Fruit fly (Drosophila melanogaster): ENCODE data around the gene Pcp.

Gene Pcp

DNA sequence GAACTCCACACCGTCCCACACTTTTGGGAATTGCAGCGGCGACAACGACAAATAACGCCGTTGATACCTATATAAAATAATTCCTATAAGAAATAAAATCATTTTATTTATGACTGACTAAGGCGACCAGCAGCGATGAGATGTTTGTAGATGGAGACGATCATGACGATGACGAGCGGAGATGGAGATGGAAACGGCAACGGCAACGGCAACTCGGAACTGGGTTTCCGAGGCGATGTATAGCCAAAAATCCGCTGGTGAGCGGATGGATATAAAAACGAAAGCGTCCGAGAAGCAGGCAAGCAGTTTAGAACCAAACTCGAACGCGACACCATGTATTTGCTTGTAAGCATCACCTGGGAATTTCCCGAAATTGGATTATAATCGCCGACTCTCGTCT is at the start of gene Pcp:
Pcp (plus strand) TSS at position 301 of the 400 bp plus-strand sequence.
- TF ChIP-seq CTCF (optimal IDR thresholded peaks at IDR 0.05): no peak
- no peak for TF ChIP-seq CG8478 (optimal IDR thresholded peaks at IDR 0.05)

DNA sequence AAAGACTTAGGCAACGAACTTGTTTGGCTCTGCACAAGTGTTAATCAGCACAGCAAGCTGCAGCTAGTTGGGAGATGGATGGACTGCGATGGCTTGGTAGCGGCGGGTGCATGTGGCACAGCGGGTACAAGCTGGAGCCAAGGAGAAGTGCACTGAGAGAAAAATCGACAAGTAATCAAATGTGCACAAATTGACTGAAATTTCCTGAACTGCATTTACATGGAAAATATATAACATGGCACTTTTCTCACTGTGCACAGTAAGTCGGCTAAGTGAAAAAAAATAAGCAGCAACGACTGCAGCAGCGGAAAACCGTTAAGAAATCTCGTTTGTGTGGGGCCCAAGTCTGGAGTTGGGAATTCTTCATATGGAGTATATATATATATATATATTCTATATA is 30.4 kb upstream of the Pcp start:
- no peak for TF ChIP-seq CTCF (optimal IDR thresholded peaks at IDR 0.05)
- no peak for TF ChIP-seq CG8478 (optimal IDR thresholded peaks at IDR 0.05)

DNA sequence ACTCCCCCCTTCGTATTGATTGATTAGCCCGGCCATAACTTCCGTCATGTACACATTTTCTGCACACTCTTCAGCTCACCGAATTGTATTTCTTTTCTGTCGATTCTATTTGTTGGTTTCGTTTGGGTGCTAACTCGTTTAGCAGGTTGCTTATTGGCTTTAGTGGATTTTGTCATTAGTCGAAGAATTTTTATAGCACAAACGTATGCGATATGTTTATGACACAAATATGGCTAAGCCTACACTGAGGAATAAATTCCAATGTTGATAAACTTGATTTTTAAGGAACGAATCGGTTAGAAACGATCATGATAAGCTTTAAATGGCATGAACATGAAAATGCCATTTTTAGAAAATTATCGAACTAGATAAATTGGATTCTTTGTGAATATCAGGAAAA is 22.7 kb upstream of the Pcp start:
- TF ChIP-seq CTCF (optimal IDR thresholded peaks at IDR 0.05) (no peak), CG8478 (optimal IDR thresholded peaks at IDR 0.05) (no peak)

DNA sequence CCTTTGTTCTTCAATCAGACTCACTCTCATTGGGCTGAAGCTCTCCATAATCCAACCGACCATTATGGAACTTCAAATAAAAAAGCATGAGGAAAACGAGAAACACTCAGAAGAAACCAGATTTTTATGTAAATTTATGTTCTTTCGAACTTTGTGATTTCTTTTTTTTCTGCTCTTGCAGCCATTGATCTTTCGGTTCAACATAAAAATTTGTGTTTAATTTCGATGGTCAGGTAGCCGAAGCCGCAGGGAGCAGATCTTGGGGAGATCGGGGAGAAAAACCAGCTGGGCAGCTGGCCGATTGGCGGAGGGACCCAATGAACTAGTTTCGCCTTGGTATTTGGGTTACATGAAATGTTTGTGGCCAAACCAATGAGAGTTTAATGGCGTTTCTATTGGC is 17.2 kb upstream of the Pcp start:
- no peak for TF ChIP-seq CG8478 (optimal IDR thresholded peaks at IDR 0.05)
- no peak for TF ChIP-seq CTCF (optimal IDR thresholded peaks at IDR 0.05)

DNA sequence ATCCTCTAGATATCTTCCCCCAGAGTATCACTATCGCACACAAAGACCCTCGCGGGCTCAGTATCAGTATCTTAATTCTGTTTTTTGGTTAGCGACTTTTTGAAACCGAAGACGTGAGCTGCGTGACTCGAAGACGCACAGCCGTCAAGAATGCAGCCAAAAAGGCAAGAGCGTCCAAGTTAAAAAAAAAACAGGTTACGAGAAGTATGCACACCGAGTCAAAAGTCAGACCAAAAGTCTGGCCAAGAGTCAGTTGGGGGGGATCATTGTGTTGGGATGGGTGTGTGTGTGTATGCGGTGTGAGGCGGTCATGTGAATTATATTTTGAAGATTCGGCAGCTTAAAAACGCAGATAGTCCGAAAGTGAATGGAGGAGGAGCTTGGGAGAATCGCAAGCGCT is 16.0 kb upstream of the Pcp start:
- no peak for TF ChIP-seq CTCF (optimal IDR thresholded peaks at IDR 0.05)
- TF ChIP-seq CG8478 (optimal IDR thresholded peaks at IDR 0.05): no peak

DNA sequence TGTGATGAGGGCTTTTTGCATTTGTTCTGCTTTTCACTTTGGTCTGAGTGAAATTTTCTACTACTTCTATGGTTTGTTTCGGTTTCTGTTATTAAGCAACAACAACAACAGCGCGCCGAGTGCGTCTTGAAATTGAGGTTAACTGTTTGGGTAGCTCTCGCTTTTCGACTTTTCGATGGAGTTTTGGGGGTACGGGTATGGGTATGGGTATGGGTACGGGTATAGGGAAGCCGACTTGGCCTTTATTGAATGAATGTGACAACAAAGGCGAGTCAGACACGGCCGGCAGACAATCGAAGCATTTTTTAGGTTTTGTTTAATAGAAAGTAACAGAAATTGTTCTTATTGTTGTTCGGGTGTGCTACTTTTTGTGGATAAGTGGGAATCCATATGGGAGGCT is 13.9 kb upstream of the Pcp start:
- TF ChIP-seq CG8478 (optimal IDR thresholded peaks at IDR 0.05): no peak
- no peak for TF ChIP-seq CTCF (optimal IDR thresholded peaks at IDR 0.05)

DNA sequence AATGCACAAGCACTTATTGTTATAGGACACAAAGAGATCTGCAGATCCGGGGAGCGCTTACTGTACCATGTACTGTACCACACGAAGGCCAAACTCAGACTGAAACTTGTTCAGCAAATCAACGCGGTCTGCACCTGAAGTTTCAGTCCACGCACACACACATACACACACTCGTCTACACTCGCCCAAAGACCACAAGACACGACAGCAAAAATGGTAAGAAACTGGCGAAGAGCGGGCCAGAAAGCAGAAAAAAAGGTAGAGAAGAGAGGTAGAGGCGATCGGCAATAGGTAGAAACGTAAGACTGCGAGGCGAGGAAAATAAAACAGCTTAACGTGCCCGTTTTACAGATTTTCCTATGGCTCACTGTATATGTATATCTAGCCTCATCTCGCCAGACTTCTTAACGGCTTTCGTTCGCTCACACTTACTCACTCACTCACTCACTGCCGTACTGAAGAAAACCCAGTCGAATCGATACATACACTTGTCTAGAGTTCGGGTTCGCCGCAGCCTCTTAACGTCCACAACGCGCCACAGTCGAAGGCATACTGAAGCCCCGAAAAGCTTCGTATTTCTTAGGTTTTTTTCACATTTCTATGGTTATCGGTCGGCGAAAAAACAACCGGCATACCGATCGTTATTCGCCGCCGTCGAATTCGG is 11.5 kb upstream of the Pcp start, which contains the start of gene uif:
uif (minus strand) TSS at position 553 of the 664 bp plus-strand sequence.
- no peak for TF ChIP-seq CG8478 (optimal IDR thresholded peaks at IDR 0.05)
- TF ChIP-seq CTCF (optimal IDR thresholded peaks at IDR 0.05): no peak

DNA sequence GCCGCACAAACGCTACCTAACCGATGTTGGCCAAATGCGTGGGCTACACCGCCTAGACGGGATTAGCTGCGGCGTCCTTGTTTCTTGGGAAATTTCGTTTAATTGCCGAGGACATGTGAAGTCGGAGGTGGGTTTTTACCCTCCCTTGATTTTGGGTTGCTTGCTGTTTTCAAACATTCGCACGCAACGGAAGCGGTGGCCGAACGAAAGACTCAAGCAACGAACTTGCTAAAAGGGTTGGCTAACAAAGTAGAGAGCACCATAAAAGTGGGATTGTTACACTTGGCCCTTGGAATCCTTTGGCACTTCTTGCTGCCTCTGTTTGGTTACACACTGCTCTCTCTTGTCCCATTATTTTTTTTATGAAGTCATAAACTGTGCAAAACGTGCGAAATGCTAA is 11.0 kb upstream of the Pcp start:
- TF ChIP-seq CTCF (optimal IDR thresholded peaks at IDR 0.05): no peak
- TF ChIP-seq CG8478 (optimal IDR thresholded peaks at IDR 0.05): no peak

DNA sequence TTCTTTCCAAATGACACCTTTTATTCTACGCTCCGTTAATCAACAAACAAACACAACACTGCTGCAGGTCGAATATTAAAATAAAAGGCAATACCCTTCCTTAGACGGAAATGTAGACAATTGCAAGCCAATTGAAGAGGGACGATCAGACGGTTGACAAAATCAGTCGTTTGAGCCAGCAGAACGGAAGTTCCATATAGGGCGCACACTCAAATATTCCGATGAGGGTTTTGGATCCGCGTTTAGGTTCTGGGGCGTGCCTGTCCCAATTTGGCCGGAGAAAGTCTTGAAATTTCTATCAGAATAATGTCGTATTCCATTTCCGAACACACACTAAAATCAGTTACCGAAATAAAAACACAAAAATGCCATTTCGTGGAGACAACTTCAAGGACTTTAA is 9.5 kb upstream of the Pcp start, which contains the start of gene CG43321:
CG43321 (plus strand) TSS at position 301 of the 400 bp plus-strand sequence.
- TF ChIP-seq CG8478 (optimal IDR thresholded peaks at IDR 0.05): no peak

DNA sequence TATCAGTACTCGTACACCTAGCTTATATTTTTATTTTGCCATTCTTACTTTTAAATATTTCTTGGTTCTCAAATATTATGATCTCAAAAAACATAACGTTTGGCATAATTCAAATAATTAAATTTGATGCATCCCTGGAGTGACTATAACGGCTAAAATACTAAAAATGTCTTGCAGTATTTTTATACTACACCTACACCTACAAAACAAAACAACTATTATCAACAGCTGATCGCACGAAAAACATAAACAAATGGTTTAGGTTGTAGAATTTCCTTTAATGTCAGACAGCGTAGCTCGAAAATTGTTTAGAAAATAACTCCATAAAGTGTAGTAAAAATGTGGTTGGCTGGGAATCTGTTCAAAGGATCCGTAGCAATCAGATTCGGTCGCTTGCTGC is 8.3 kb upstream of the Pcp start, which contains the start of gene CG43322:
CG43322 (plus strand) TSS at position 240 of the 400 bp plus-strand sequence.
- TF ChIP-seq CG8478 (optimal IDR thresholded peaks at IDR 0.05) (no peak), CTCF (optimal IDR thresholded peaks at IDR 0.05) (no peak)

DNA sequence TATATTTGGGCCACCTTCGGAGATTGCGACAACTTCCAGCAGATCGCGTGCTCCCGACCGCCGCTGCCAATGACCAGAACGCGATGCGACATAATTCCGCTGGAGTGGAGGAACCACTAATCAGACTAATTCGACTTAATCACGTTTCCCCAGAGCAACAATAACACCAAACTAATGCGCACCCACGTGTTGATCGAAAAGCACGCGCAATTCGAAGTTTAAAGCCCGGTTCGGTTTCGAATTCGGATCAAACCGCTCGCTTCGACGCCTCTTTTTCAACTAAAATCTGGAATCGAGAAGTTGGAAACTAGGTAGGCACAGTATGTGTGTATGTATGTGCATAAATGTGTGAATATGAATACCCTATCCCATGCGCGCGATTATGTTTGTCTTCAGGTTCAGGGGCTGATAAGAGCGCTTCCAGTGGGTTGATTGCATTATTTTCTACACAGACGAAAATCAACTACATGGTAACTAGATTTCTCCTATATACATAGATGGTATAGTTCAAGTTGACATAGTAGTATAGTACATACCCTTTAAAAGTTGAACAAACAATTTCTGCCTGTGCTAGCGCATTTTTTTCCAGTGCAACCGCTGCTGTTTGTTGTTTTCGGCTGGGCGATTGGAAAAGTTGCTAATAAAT is 2.3 kb downstream of the Pcp start, which contains the start of gene Gart:
Gart (minus strand) TSS at position 285 of the 646 bp plus-strand sequence.
- no peak for TF ChIP-seq CTCF (optimal IDR thresholded peaks at IDR 0.05)
- TF ChIP-seq CG8478 (optimal IDR thresholded peaks at IDR 0.05): no peak

DNA sequence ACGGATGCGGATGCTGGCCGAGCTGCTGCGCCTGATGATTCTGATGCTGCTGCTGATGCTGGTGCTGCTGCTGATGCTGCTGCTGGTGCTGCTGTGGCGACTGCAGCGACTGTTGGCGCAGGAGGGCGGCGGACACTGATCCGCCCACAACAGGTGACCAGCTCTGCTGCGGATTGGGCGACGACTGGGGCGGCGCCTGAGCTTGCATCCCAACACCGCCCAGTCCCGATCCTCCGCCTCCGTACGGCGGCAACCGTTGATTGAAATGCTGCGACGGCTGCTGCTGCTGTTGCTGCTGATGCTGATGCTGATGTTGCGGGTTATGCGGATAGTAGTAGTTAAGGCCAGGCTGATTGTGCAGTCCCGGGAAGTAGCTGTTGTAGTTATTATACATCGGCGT is 3.8 kb downstream of the Pcp start:
- TF ChIP-seq CG8478 (optimal IDR thresholded peaks at IDR 0.05) (no peak), CTCF (optimal IDR thresholded peaks at IDR 0.05) (no peak)

DNA sequence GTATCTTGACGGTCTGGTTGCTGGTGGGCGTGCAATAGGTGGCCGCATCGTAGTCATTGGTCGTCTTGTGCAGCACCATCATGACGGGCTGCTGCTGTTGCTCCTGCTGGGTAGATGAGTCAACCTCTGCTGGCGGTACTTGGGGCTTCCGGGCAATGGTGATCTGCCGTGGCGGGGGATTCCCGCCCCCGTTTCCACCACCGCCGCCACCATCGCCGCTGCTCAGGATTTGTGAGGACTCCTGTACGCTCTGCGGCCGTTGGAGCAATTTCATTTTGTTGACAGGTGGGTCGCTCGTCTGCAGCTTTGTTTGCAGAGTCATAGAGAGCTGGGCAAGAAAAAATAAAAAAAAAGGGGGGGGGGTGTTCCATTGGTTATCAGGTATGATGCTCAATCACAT is 4.8 kb downstream of the Pcp start:
- TF ChIP-seq CTCF (optimal IDR thresholded peaks at IDR 0.05) (no peak), CG8478 (optimal IDR thresholded peaks at IDR 0.05) (no peak)

DNA sequence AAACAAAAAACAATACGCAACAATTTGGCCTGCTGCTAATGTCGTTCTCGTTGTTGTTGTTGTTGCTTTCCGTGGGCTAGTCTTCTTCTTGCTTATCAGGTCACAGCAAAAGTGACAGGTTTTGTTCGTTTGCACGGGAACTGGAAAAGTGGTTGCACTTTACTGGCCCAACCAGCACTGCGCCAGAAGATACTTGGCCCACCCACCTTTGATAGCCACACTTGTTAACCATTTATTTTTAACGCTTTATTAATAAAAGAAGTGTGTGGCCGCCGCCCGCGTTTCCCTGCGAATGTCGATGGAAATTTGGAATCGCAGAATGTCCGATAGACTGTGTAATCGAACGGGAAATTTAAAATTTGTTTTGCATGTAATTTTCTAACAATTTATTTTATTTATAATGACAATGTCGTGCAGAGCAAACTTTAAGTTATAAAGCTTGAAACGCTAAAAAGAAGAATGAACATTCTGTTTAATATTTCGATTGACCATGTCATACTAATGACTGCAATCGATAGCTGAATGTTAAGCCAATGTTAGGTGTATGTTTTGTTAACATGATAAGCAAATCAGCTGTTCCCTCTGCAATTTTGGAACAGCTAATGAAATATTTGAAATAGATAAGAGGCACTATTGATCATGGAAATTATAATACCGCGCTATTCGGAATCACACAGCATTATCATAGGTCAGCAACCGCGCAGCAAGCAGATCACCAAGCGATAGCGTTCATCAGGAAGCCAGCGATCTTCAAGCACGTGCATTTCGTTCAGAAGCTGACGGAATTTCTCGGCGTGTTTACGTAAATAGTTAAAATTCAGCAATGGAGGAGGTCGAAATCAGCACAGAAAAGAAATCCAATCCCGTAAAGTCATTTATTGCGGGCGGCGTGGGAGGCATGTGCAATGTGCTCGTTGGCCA is 5.8 kb downstream of the Pcp start, which contains the start of the genes CG31908 and MME1:
CG31908 (minus strand) TSS at position 402 of the 921 bp plus-strand sequence.
MME1 (plus strand) TSS at position 539 of the 921 bp plus-strand sequence.
- TF ChIP-seq CTCF (optimal IDR thresholded peaks at IDR 0.05): no peak

DNA sequence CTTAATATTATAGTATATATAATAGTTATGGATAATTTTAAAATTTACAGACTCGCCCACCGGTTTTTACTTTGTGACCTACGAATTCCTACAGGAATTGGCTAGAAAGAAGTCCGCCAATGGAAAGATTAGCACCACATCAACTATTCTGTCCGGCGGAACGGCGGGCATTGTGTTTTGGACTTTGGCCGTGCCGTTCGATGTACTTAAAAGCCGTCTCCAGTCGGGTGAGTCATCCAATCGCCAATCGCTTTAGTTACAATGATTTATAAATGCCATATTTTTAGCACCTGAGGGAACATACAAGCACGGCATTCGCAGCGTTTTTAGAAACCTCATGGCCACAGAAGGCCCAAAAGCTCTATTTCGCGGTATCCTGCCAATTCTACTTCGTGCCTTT is 7.0 kb downstream of the Pcp start:
- TF ChIP-seq CG8478 (optimal IDR thresholded peaks at IDR 0.05) (no peak), CTCF (optimal IDR thresholded peaks at IDR 0.05) (no peak)
